Fruit fly (Drosophila melanogaster): ENCODE results near the gene REPTOR-BP.

Gene REPTOR-BP

dm6 chr2L:10277362-10277761 lies 13.4 kb downstream of the REPTOR-BP start (continued):
- no peak for TF ChIP-seq chif (GFP tag; optimal IDR thresholded peaks at IDR 0.05)
- TF ChIP-seq Gsc (GFP tag; IDR thresholded peaks at IDR 0.05): no peak
- no peak for TF ChIP-seq CG7372 (GFP tag; IDR thresholded peaks at IDR 0.05)
- no peak for TF ChIP-seq tx (GFP tag; optimal IDR thresholded peaks at IDR 0.05)
- TF ChIP-seq MTF-1 (GFP tag; optimal IDR thresholded peaks at IDR 0.05; ENCODE audit: borderline replicate concordance): no peak
- TF ChIP-seq ash1 (GFP tag; optimal IDR thresholded peaks at IDR 0.05): no peak
- peak; percentile 79 for TF ChIP-seq sna (GFP tag; IDR thresholded peaks at IDR 0.05; ENCODE audit: partially characterized antibody)
- no peak for TF ChIP-seq az2 (GFP tag; optimal IDR thresholded peaks at IDR 0.05)
- TF ChIP-seq HHEX (GFP tag; optimal IDR thresholded peaks at IDR 0.05): no peak
- TF ChIP-seq bcd (GFP tag; optimal IDR thresholded peaks at IDR 0.05): no peak
- no peak for TF ChIP-seq ase (GFP tag; IDR thresholded peaks at IDR 0.05)
- TF ChIP-seq Neu2 (GFP tag; optimal IDR thresholded peaks at IDR 0.05; ENCODE audit: borderline replicate concordance): no peak
- TF ChIP-seq CG10565 (GFP tag; optimal IDR thresholded peaks at IDR 0.05): no peak
- no peak for TF ChIP-seq p53 (GFP tag; optimal IDR thresholded peaks at IDR 0.05)
- TF ChIP-seq CG1603 (tag; optimal IDR thresholded peaks at IDR 0.05): peak; percentile 90
- TF ChIP-seq CG15011 (GFP tag; optimal IDR thresholded peaks at IDR 0.05): no peak
- no peak for TF ChIP-seq vvl (GFP tag; IDR thresholded peaks at IDR 0.05)
- no peak for TF ChIP-seq salm (tag; optimal IDR thresholded peaks at IDR 0.05)
- TF ChIP-seq CG43689 (GFP tag; IDR thresholded peaks at IDR 0.05): no peak
- peak; percentile 93 for TF ChIP-seq inv (GFP tag; IDR thresholded peaks at IDR 0.05; ENCODE audit: partially characterized antibody)
- TF ChIP-seq prd (optimal IDR thresholded peaks at IDR 0.05): no peak
- no peak for TF ChIP-seq prd (GFP tag; IDR thresholded peaks at IDR 0.05)
- TF ChIP-seq CG15696 (tag; optimal IDR thresholded peaks at IDR 0.05): no peak
- no peak for TF ChIP-seq NC2β (GFP tag; optimal IDR thresholded peaks at IDR 0.05)
- peak; percentile 64; the same call in 1 of the 2 replicates for TF ChIP-seq CG2129 (GFP tag; IDR thresholded peaks at IDR 0.05; ENCODE audit: partially characterized antibody)
- no peak for TF ChIP-seq NK7.1 (GFP tag; optimal IDR thresholded peaks at IDR 0.05)
- TF ChIP-seq sim (GFP tag; IDR thresholded peaks at IDR 0.05): no peak
- no peak for TF ChIP-seq pum (GFP tag; optimal IDR thresholded peaks at IDR 0.05)
- TF ChIP-seq CG8281 (tag; optimal IDR thresholded peaks at IDR 0.05): no peak
- peak; percentile 17 for TF ChIP-seq CG10267 (tag; optimal IDR thresholded peaks at IDR 0.05)
- TF ChIP-seq CG6175 (GFP tag; IDR thresholded peaks at IDR 0.05): no peak
- TF ChIP-seq exex (tag; optimal IDR thresholded peaks at IDR 0.05): no peak
- TF ChIP-seq CG12942 (GFP tag; optimal IDR thresholded peaks at IDR 0.05): no peak
- TF ChIP-seq vnd (GFP tag; IDR thresholded peaks at IDR 0.05; ENCODE audit: partially characterized antibody): peak; percentile 88
- peak; percentile 68 for TF ChIP-seq Doc3 (GFP tag; IDR thresholded peaks at IDR 0.05; ENCODE audit: partially characterized antibody)
- TF ChIP-seq CG13424 (tag; optimal IDR thresholded peaks at IDR 0.05): peak; percentile 7
- no peak for TF ChIP-seq CG8359 (GFP tag; optimal IDR thresholded peaks at IDR 0.05; ENCODE audit: borderline replicate concordance)
- no peak for TF ChIP-seq ken (GFP tag; IDR thresholded peaks at IDR 0.05)
- no peak for TF ChIP-seq Taf1 (GFP tag; IDR thresholded peaks at IDR 0.05)
- no peak for TF ChIP-seq CG2678 (tag; optimal IDR thresholded peaks at IDR 0.05)
- no peak for TF ChIP-seq HLHmδ (GFP tag; optimal IDR thresholded peaks at IDR 0.05)
- no peak for TF ChIP-seq sima (GFP tag; optimal IDR thresholded peaks at IDR 0.05)
- no peak for TF ChIP-seq esg (GFP tag; conservative IDR thresholded peaks at IDR 0.05)
- TF ChIP-seq ac (GFP tag; optimal IDR thresholded peaks at IDR 0.05): no peak
- TF ChIP-seq CG1529 (GFP tag; optimal IDR thresholded peaks at IDR 0.05): no peak
- no peak for TF ChIP-seq insv (GFP tag; optimal IDR thresholded peaks at IDR 0.05)
- no peak for TF ChIP-seq sqz (GFP tag; optimal IDR thresholded peaks at IDR 0.05)
- no peak for TF ChIP-seq CG6654 (GFP tag; optimal IDR thresholded peaks at IDR 0.05)
- TF ChIP-seq ab (GFP tag; optimal IDR thresholded peaks at IDR 0.05): no peak
- peak; percentile 27 for TF ChIP-seq Dp (GFP tag; optimal IDR thresholded peaks at IDR 0.05)
- TF ChIP-seq slp2 (GFP tag; optimal IDR thresholded peaks at IDR 0.05): no peak
